Fruit fly (Drosophila melanogaster): ENCODE results near the gene Inx5.

The Inx5 gene

DNA sequence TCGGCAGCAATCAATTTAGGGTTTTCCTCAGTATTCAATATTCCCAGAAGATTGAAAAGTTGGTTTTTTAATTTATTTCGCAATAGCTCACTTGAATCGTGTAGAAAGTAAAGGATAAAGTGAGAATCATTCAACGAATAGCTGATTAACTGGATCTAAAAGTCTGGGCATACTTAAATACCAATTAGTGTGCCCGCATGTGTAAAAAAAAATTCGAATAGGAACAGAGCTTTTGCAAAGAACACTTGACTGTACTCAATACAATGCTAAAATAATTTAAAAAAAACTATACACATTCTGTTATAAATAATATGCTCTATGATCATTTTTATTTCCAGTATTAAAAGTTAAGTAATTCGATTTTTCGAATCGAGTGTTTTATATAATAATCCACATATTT is 46.4 kb downstream of the Inx5 start, which contains the start of gene CG15882:
Gene CG15882 (minus strand): TSS at position 101 of the 400 bp plus-strand sequence.
- TF ChIP-seq Hr96 (GFP tag; optimal IDR thresholded peaks at IDR 0.05): no peak
- TF ChIP-seq Clk (GFP tag; optimal IDR thresholded peaks at IDR 0.05): no peak
- TF ChIP-seq Mnt (GFP tag; optimal IDR thresholded peaks at IDR 0.05): no peak

DNA sequence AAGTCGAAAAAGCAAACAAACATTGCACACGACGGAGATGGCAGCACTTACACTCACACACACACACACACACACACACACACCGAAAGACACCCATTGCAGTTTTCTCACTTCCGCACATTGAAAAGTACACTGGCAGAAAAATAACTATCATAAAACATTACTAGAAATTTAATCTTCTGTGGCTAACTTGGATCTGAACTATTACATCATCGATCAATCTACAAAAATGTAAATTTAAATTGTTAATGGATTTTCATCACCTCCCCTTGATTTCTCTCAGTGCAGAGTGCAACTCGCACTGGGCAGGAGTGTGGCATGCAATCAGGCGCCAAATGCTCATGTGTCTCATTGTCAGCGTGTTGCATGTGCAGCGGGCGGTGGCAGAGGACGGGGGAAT is 50.3 kb downstream of the Inx5 start:
- TF ChIP-seq tj (GFP tag; optimal IDR thresholded peaks at IDR 0.05) (no peak), kay (GFP tag; ENCODE audit: borderline replicate concordance) (no peak), Clk (GFP tag; optimal IDR thresholded peaks at IDR 0.05) (no peak), CG33017 (tag; optimal IDR thresholded peaks at IDR 0.05) (no peak), Hr96 (GFP tag; optimal IDR thresholded peaks at IDR 0.05) (no peak), cnc (optimal IDR thresholded peaks at IDR 0.05) (no peak), CG5204 (GFP tag; optimal IDR thresholded peaks at IDR 0.05) (no peak), pad (GFP tag; optimal IDR thresholded peaks at IDR 0.05) (no peak), bab1 (GFP tag; optimal IDR thresholded peaks at IDR 0.05) (no peak)

Data from whole organism, adult.